Worm (Caenorhabditis elegans): Measurements from ENCODE around the gene F13H8.6.
A peak's percentile ranks its signal among the peaks of the same experiment; 100 is the strongest.

F13H8.6 gene

DNA sequence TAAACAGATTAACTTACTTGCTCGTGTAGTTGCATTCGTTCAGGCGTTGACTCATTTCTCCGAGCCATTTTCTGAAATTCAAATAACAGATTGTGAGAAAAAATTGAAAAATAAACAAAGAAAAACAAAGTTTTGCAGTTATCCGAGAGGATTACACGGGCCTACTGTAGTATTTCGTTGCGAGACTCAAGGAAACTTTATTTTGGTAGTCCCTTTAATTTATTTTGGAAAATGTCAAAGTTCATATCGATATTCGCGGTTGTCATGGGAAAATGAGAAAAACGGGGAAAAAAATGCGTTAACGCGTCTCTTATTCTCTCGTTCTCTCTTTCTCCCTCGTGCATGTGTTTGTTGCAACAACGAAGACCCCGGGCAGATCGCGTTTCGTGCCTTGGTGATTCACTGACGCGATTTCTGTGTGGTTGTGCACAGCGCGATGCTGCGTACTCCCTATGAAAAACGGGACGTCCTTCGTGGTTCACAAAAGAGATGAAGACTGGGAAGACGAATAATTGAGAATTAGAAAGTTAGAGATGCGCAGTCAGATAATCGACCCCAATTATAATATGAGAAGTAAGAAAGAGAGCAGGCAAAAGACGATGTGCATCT, 44.6 kb upstream of the F13H8.6 start, which contains the start of gene set-4 (continued):
- TF ChIP-seq ets-5 (GFP tag; IDR thresholded peaks at IDR 0.05), result no peak
- TF ChIP-seq alr-1 (tag; optimal IDR thresholded peaks at IDR 0.05; ENCODE audit: borderline replicate concordance), result no peak
- TF ChIP-seq jun-1 (tag; optimal IDR thresholded peaks at IDR 0.05), result peak; percentile 90
- TF ChIP-seq skn-1 (tag; optimal IDR thresholded peaks at IDR 0.05), result peak; percentile 85
- TF ChIP-seq sup-37 (GFP tag; optimal IDR thresholded peaks at IDR 0.05), result peak; percentile 71
- no peak for TF ChIP-seq pag-3 (tag; optimal IDR thresholded peaks at IDR 0.05; ENCODE audit: borderline replicate concordance, insufficient read depth)
- TF ChIP-seq mab-9 (GFP tag; IDR thresholded peaks at IDR 0.05), result peak; percentile 71
- TF ChIP-seq blmp-1 (tag; optimal IDR thresholded peaks at IDR 0.05), result peak; percentile 56
- TF ChIP-seq aha-1 (tag; optimal IDR thresholded peaks at IDR 0.05), result peak; percentile 81
- peak; percentile 92 for TF ChIP-seq nhr-19 (GFP tag; conservative IDR thresholded peaks at IDR 0.05)
- TF ChIP-seq ztf-11 (tag; optimal IDR thresholded peaks at IDR 0.05), result peak in 1 of 2 experiments; percentile 84
- TF ChIP-seq Y116A8C.19 (tag; optimal IDR thresholded peaks at IDR 0.05; ENCODE audit: borderline replicate concordance), result no peak
- TF ChIP-seq snu-23 (GFP tag; optimal IDR thresholded peaks at IDR 0.05), result peak; percentile 97
- peak; percentile 91 to 92 for TF ChIP-seq efl-1 (optimal IDR thresholded peaks at IDR 0.05)
- peak; percentile 84 to 98 for TF ChIP-seq efl-1 (GFP tag; optimal IDR thresholded peaks at IDR 0.05 in 1 of 2)
- TF ChIP-seq ama-1 (optimal IDR thresholded peaks at IDR 0.05), result peak; percentile 32
- no peak for TF ChIP-seq efl-3 (GFP tag; optimal IDR thresholded peaks at IDR 0.05)
- no peak for TF ChIP-seq ceh-63 (GFP tag; optimal IDR thresholded peaks at IDR 0.05)
- peak; percentile 95 for TF ChIP-seq xbp-1 (tag; optimal IDR thresholded peaks at IDR 0.05)
- peak; percentile 86 for TF ChIP-seq ceh-8 (GFP tag; optimal IDR thresholded peaks at IDR 0.05)
- peak; percentile 23 for TF ChIP-seq C34B4.2 (tag; optimal IDR thresholded peaks at IDR 0.05)
- no peak for TF ChIP-seq ceh-90 (tag; optimal IDR thresholded peaks at IDR 0.05)
- no peak for TF ChIP-seq tlp-1 (tag; optimal IDR thresholded peaks at IDR 0.05)
- TF ChIP-seq snpc-4 (tag; optimal IDR thresholded peaks at IDR 0.05), result peak; percentile 88
- TF ChIP-seq dpl-1 (GFP tag; optimal IDR thresholded peaks at IDR 0.05), result peak; percentile 86 to 90 (median 89)
- peak; percentile 87 for TF ChIP-seq ztf-4 (tag; optimal IDR thresholded peaks at IDR 0.05)
- TF ChIP-seq irx-1 (tag; optimal IDR thresholded peaks at IDR 0.05), result peak; percentile 92
- no peak for TF ChIP-seq vab-15 (tag; optimal IDR thresholded peaks at IDR 0.05)
- TF ChIP-seq sox-4 (tag; optimal IDR thresholded peaks at IDR 0.05), result peak; percentile 83
- peak; percentile 97 for TF ChIP-seq nhr-85 (tag)
- TF ChIP-seq lin-14 (GFP tag; optimal IDR thresholded peaks at IDR 0.05), result peak; percentile 98
- peak; percentile 70 for TF ChIP-seq ceh-88 (GFP tag; IDR thresholded peaks at IDR 0.05)
- TF ChIP-seq dsc-1 (tag; optimal IDR thresholded peaks at IDR 0.05), result peak; percentile 95

DNA sequence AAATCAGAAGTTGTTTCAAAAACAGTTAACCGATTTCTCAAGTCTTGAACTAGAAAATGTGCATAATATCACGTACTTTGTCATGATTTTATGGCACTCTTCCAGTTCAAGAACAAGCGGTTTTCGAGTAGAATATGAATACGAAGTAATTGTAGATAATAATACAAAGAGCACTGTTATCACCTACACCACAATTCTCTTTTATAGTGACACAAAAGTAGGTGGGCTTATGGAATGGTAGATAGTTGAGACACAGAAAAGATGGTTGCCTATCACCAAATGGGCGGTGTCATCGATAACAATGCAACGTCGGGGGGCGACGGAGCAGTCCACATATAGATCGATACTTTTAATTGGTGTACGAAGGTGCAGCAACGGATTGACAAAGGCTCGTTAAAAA, 41.9 kb upstream of the F13H8.6 start:
- no peak for TF ChIP-seq sptf-1 (tag; optimal IDR thresholded peaks at IDR 0.05)
- no peak for TF ChIP-seq lin-13 (GFP tag; optimal IDR thresholded peaks at IDR 0.05)
- peak; percentile 14 for TF ChIP-seq nhr-71 (tag; optimal IDR thresholded peaks at IDR 0.05)
- TF ChIP-seq sox-4 (tag; optimal IDR thresholded peaks at IDR 0.05), result no peak
- no peak for TF ChIP-seq dpl-1 (GFP tag; optimal IDR thresholded peaks at IDR 0.05)
- no peak for TF ChIP-seq zag-1 (tag; optimal IDR thresholded peaks at IDR 0.05)
- peak; percentile 33 for TF ChIP-seq lin-14 (GFP tag; optimal IDR thresholded peaks at IDR 0.05)
- TF ChIP-seq fos-1 (tag; optimal IDR thresholded peaks at IDR 0.05), result no peak
- peak; percentile 38 for TF ChIP-seq nhr-90 (tag; optimal IDR thresholded peaks at IDR 0.05; ENCODE audit: poor library complexity)
- no peak for TF ChIP-seq efl-1 (optimal IDR thresholded peaks at IDR 0.05)
- TF ChIP-seq efl-1 (GFP tag; optimal IDR thresholded peaks at IDR 0.05 in 1 of 2), result peak in 1 of 2 experiments; percentile 43
- TF ChIP-seq lin-35 (GFP tag; optimal IDR thresholded peaks at IDR 0.05), result peak in 1 of 2 experiments; percentile 65
- peak in 1 of 2 experiments; percentile 13 for TF ChIP-seq lsy-2 (tag; optimal IDR thresholded peaks at IDR 0.05)
- peak; percentile 4 for TF ChIP-seq nhr-20 (tag; optimal IDR thresholded peaks at IDR 0.05)
- no peak for TF ChIP-seq egl-27 (tag; optimal IDR thresholded peaks at IDR 0.05)
- TF ChIP-seq elt-2 (tag; optimal IDR thresholded peaks at IDR 0.05), result peak; percentile 95
- peak; percentile 37 for TF ChIP-seq ama-1 (optimal IDR thresholded peaks at IDR 0.05)
- TF ChIP-seq tlp-1 (tag; optimal IDR thresholded peaks at IDR 0.05), result peak; percentile 30
- TF ChIP-seq pqm-1 (tag; optimal IDR thresholded peaks at IDR 0.05), result peak; percentile 37
- TF ChIP-seq ceh-82 (tag; optimal IDR thresholded peaks at IDR 0.05), result no peak
